Worm (Caenorhabditis elegans): ENCODE data around the gene C06E2.1.

DNA sequence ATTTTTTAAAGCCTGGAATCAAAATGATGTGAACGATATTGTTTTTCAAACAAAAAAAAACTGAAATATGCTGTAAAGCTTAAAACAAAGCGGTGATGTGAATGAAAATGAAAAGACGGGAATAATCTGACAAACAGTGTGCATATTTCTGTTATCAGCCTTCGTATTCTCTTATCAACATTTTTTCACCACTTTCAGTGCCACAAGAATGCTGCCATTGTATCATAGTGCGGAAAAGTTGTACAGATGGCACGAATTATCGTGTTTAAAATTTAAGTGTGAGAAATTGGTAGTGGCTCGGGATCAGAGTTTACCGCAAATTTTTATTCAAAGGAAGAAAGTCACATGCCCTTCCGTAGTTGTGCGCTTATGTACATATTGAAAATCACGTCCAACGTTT, 50.2 kb downstream of the C06E2.1 start, which contains the start of gene ifd-1:
- TF ChIP-seq Y5F2A.4 (GFP tag; optimal IDR thresholded peaks at IDR 0.05) (no peak), F49E8.2 (tag; optimal IDR thresholded peaks at IDR 0.05; ENCODE audit: borderline replicate concordance) (no peak), spr-1 (tag; optimal IDR thresholded peaks at IDR 0.05) (no peak)

Measured in whole organism, L4 larva.